Worm (Caenorhabditis elegans) whole organism, L2 larva: Measurements from ENCODE around the gene F28C1.1.
A peak's percentile ranks its signal among the peaks of the same experiment; 100 is the strongest.

Experiments
- alr-1 ChIP-seq: fragments of 150-350 bp; optimal IDR thresholded peaks from 2 replicates; lab custom pipeline; 2014; ENCODE audit warnings: missing biosample characterization, missing genetic modification characterization
- ama-1 ChIP-seq: fragments of 150-350 bp; optimal IDR thresholded peaks from 2 replicates; lab custom pipeline; 2018; ENCODE audit warnings: inconsistent platforms
- egl-27 ChIP-seq: sonication (generic microtip); optimal IDR thresholded peaks from 3 replicates; lab custom pipeline; 2017; ENCODE audit warnings: missing biosample characterization, missing genetic modification reagents, missing genetic modification characterization
- lin-11 ChIP-seq: fragments of 150-350 bp; sonication (generic microtip); optimal IDR thresholded peaks from 2 replicates; lab custom pipeline; 2014; ENCODE audit warnings: missing biosample characterization, missing genetic modification characterization, inconsistent platforms, mixed read lengths
- lin-13 ChIP-seq: fragments of 150-350 bp; optimal IDR thresholded peaks from 2 replicates; lab custom pipeline; 2014; ENCODE audit warnings: missing biosample characterization, missing genetic modification reagents, missing genetic modification characterization
- lsy-2 ChIP-seq, 2 experiments: fragments of 150-350 bp in 1 of 2; sonication (generic microtip) in 1 of 2; optimal IDR thresholded peaks; 2 replicates each; lab custom pipeline; 2014 to 2017; ENCODE audit warnings: missing biosample characterization in 2 of 2, missing genetic modification characterization in 2 of 2
- mdl-1 ChIP-seq, 2 experiments: fragments of 150-350 bp in 1 of 2; sonication (generic microtip) in 1 of 2; optimal IDR thresholded peaks; 2 replicates each; lab custom pipeline; 2017; ENCODE audit warnings: missing biosample characterization in 2 of 2, missing genetic modification characterization in 2 of 2
- nhr-11 ChIP-seq: fragments of 150-350 bp; optimal IDR thresholded peaks from 2 replicates; lab custom pipeline; 2014; ENCODE audit warnings: missing biosample characterization, missing genetic modification characterization
- nhr-12 ChIP-seq: fragments of 150-350 bp; optimal IDR thresholded peaks from 2 replicates; lab custom pipeline; 2014; ENCODE audit warnings: missing biosample characterization, missing genetic modification characterization
- nhr-25 ChIP-seq: fragments of 150-350 bp; sonication (generic microtip); optimal IDR thresholded peaks from 3 replicates; lab custom pipeline; 2014; ENCODE audit warnings: missing biosample characterization, missing genetic modification characterization
- nhr-6 ChIP-seq: fragments of 150-350 bp; optimal IDR thresholded peaks from 2 replicates; lab custom pipeline; 2014; ENCODE audit warnings: missing biosample characterization, missing genetic modification characterization
- unc-39 ChIP-seq: fragments of 150-350 bp; optimal IDR thresholded peaks from 2 replicates; lab custom pipeline; 2014; ENCODE audit warnings: missing biosample characterization, missing genetic modification characterization

DNA sequence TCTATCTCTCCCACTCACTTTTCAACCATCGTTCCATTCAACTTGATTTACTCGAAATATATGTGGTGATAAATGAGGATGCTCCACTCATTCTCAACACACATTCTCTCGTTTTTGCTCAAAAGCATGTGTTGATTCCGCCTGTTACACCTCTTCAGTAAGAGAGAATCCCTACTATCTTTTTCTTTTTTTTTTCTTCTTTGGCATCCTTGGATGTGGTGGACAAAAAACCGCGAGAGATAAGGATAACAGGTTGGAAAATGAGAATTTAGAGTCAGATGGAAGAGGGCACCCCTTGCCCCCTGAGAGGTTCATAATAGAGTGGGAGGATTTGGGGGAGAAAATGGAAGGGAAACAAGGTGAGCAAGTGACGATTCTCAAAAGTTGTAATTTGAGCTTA is 28.4 kb downstream of the F28C1.1 start:
- TF ChIP-seq alr-1 (no peak), nhr-11 (tag; lab: Kevin White, UChicago) (no peak), ama-1 (lab: Kevin White, UChicago) (no peak), lin-11 (tag; lab: Kevin White, UChicago) (no peak), lin-13 (GFP tag; lab: Kevin White, UChicago) (no peak), egl-27 (no peak), unc-39 (tag; lab: Kevin White, UChicago) (no peak), nhr-6 (tag; lab: Kevin White, UChicago) (no peak), mdl-1 (tag; optimal IDR thresholded peaks at IDR 0.05; lab: Kevin White, UChicago) (no peak), nhr-12 (no peak), nhr-25 (tag; lab: Kevin White, UChicago) (no peak), lsy-2 (tag; optimal IDR thresholded peaks at IDR 0.05; lab: Kevin White, UChicago) (peak in 1 of 2 experiments; percentile 28)
